Fruit fly (Drosophila melanogaster) whole organism, embryonic: ENCODE results near the gene meigo.
A peak's percentile ranks its signal among the peaks of the same experiment; 100 is the strongest.

Source experiments
- BEAF-32 ChIP-seq: fragments of 200-800 bp; sonication (Bioruptor generic); optimal IDR thresholded peaks from 3 replicates; lab custom pipeline; 2017; ENCODE audit warnings: missing biosample characterization, missing genetic modification characterization, mild to moderate bottlenecking, moderate library complexity, missing genetic modification reagents
- CG10431 ChIP-seq: fragments of 200-800 bp; sonication (Bioruptor generic); optimal IDR thresholded peaks from 3 replicates; lab custom pipeline; 2018; ENCODE audit warnings: missing biosample characterization, mild to moderate bottlenecking, missing genetic modification characterization
- CG11085 ChIP-seq: fragments of 200-800 bp; sonication (Bioruptor generic); IDR thresholded peaks from 2 replicates; pipeline ENCODE4 v1.3.6; 2022; ENCODE audit warnings: missing biosample characterization, missing genetic modification characterization
- CG12236 ChIP-seq: fragments of 200-800 bp; sonication (Bioruptor generic); optimal IDR thresholded peaks from 2 replicates; lab custom pipeline; 2016; ENCODE audit warnings: missing biosample characterization, missing genetic modification characterization
- CG12391 ChIP-seq: fragments of 200-800 bp; sonication (Bioruptor generic); optimal IDR thresholded peaks from 3 replicates; lab custom pipeline; 2018; ENCODE audit warnings: missing biosample characterization, mild to moderate bottlenecking, missing genetic modification characterization, moderate library complexity
- CG13424 ChIP-seq: fragments of 200-800 bp; sonication (Bioruptor generic); optimal IDR thresholded peaks from 2 replicates; lab custom pipeline; 2019; ENCODE audit warnings: missing biosample characterization, mild to moderate bottlenecking, missing genetic modification characterization, moderate library complexity
- CG16863 ChIP-seq: fragments of 200-800 bp; sonication (Bioruptor generic); optimal IDR thresholded peaks from 3 replicates; lab custom pipeline; 2016; ENCODE audit warnings: missing biosample characterization, missing genetic modification characterization
- CG17361 ChIP-seq: fragments of 200-800 bp; sonication (Bioruptor generic); IDR thresholded peaks from 3 replicates; pipeline ENCODE4 v1.3.6; 2022; ENCODE audit warnings: missing biosample characterization, missing genetic modification characterization
- CG17385 ChIP-seq: fragments of 200-800 bp; sonication (Bioruptor generic); optimal IDR thresholded peaks from 3 replicates; lab custom pipeline; 2018; ENCODE audit warnings: missing biosample characterization, mild to moderate bottlenecking, missing genetic modification characterization
- CG4360 ChIP-seq: fragments of 200-800 bp; sonication (Bioruptor generic); IDR thresholded peaks from 2 replicates; pipeline ENCODE4 v1.3.6; 2022; ENCODE audit warnings: missing biosample characterization, missing genetic modification characterization
- CG4404 ChIP-seq: fragments of 200-800 bp; sonication (Bioruptor generic); IDR thresholded peaks from 2 replicates; pipeline ENCODE4 v1.3.6; 2022; ENCODE audit warnings: missing biosample characterization, missing genetic modification characterization
- CG4707 ChIP-seq: fragments of 200-800 bp; sonication (Bioruptor generic); optimal IDR thresholded peaks from 2 replicates; lab custom pipeline; 2018; ENCODE audit warnings: missing biosample characterization, mild to moderate bottlenecking, missing genetic modification characterization, moderate library complexity
- CG4820 ChIP-seq: fragments of 200-800 bp; sonication (Bioruptor generic); optimal IDR thresholded peaks from 3 replicates; lab custom pipeline; 2016; ENCODE audit warnings: missing biosample characterization, missing genetic modification characterization
- CG5180 ChIP-seq: fragments of 200-800 bp; sonication (Bioruptor generic); optimal IDR thresholded peaks from 3 replicates; lab custom pipeline; 2017; ENCODE audit warnings: missing biosample characterization, missing genetic modification characterization, mild to moderate bottlenecking, moderate library complexity, missing genetic modification reagents
- CG6791 ChIP-seq: fragments of 200-800 bp; sonication (Bioruptor generic); IDR thresholded peaks from 3 replicates; pipeline ENCODE4 v1.3.6; 2022; ENCODE audit warnings: missing biosample characterization, missing genetic modification characterization; ENCODE audit not compliant: partially characterized antibody
- CG8281 ChIP-seq: fragments of 200-800 bp; sonication (Bioruptor generic); optimal IDR thresholded peaks from 2 replicates; lab custom pipeline; 2018; ENCODE audit warnings: missing biosample characterization, mild to moderate bottlenecking, missing genetic modification characterization, moderate library complexity
- CG9215 ChIP-seq: fragments of 200-800 bp; sonication (Bioruptor generic); IDR thresholded peaks from 2 replicates; pipeline ENCODE4 v1.3.6; 2022; ENCODE audit warnings: missing biosample characterization, missing genetic modification characterization
- CG9797 ChIP-seq: fragments of 200-800 bp; sonication (Bioruptor generic); optimal IDR thresholded peaks from 3 replicates; lab custom pipeline; 2018; ENCODE audit warnings: missing biosample characterization, mild to moderate bottlenecking, missing genetic modification characterization
- CoRest ChIP-seq: fragments of 200-800 bp; sonication (Bioruptor generic); optimal IDR thresholded peaks from 3 replicates; lab custom pipeline; 2018; ENCODE audit warnings: missing biosample characterization, mild to moderate bottlenecking, missing genetic modification characterization, moderate library complexity
- Doc2 ChIP-seq: fragments of 200-800 bp; sonication (Bioruptor generic); IDR thresholded peaks from 2 replicates; pipeline ENCODE4 v1.3.6; 2022; ENCODE audit warnings: missing biosample characterization, missing genetic modification characterization
- Drgx ChIP-seq: fragments of 200-800 bp; sonication (Bioruptor generic); IDR thresholded peaks from 2 replicates; pipeline ENCODE4 v1.3.6; 2022; ENCODE audit warnings: missing biosample characterization, missing genetic modification characterization
- E2f1 ChIP-seq: fragments of 200-800 bp; sonication (Bioruptor generic); IDR thresholded peaks from 2 replicates; pipeline ENCODE4 v1.3.6; 2022; ENCODE audit warnings: missing biosample characterization, missing genetic modification characterization
- H2.0 ChIP-seq: fragments of 200-800 bp; sonication (Bioruptor generic); IDR thresholded peaks from 2 replicates; pipeline ENCODE4 v1.3.6; 2022; ENCODE audit warnings: missing biosample characterization, missing genetic modification characterization
- HLH3B ChIP-seq: fragments of 200-800 bp; sonication (Bioruptor generic); IDR thresholded peaks from 2 replicates; pipeline ENCODE4 v1.3.6; 2022; ENCODE audit warnings: missing biosample characterization, missing genetic modification characterization
- HLH4C ChIP-seq: fragments of 200-800 bp; sonication (Bioruptor generic); IDR thresholded peaks from 3 replicates; pipeline ENCODE4 v1.3.6; 2022; ENCODE audit warnings: missing biosample characterization, missing genetic modification characterization; ENCODE audit not compliant: partially characterized antibody
- HmgD ChIP-seq: fragments of 200-800 bp; sonication (Bioruptor generic); optimal IDR thresholded peaks from 3 replicates; lab custom pipeline; 2016; ENCODE audit warnings: missing biosample characterization, missing genetic modification characterization
- Nf-YC ChIP-seq: fragments of 200-800 bp; optimal IDR thresholded peaks from 3 replicates; lab custom pipeline; 2019; ENCODE audit warnings: missing biosample characterization, mild to moderate bottlenecking, missing genetic modification characterization, moderate library complexity
- Opbp ChIP-seq: fragments of 200-800 bp; sonication (Bioruptor generic); IDR thresholded peaks from 3 replicates; pipeline ENCODE4 v1.3.6; 2022; ENCODE audit warnings: missing biosample characterization, missing genetic modification characterization; ENCODE audit not compliant: partially characterized antibody
- Xbp1 ChIP-seq: fragments of 200-800 bp; sonication (Bioruptor generic); optimal IDR thresholded peaks from 3 replicates; lab custom pipeline; 2016; ENCODE audit warnings: missing biosample characterization, mild to moderate bottlenecking, missing genetic modification characterization
- bigmax ChIP-seq: fragments of 200-800 bp; sonication (Bioruptor generic); optimal IDR thresholded peaks from 2 replicates; lab custom pipeline; 2018; ENCODE audit warnings: missing biosample characterization, mild to moderate bottlenecking, missing genetic modification characterization
- chinmo ChIP-seq: fragments of 200-800 bp; sonication (Bioruptor generic); IDR thresholded peaks from 4 replicates; pipeline ENCODE4 v1.3.6; 2022; ENCODE audit warnings: missing biosample characterization, missing genetic modification characterization; ENCODE audit not compliant: partially characterized antibody
- en ChIP-seq: fragments of 200-800 bp; sonication (Bioruptor generic); optimal IDR thresholded peaks from 2 replicates; lab custom pipeline; 2016; ENCODE audit warnings: missing biosample characterization, missing genetic modification characterization
- ewg ChIP-seq: fragments of 200-800 bp; sonication (Bioruptor generic); optimal IDR thresholded peaks from 3 replicates; lab custom pipeline; 2017; ENCODE audit warnings: mild to moderate bottlenecking, missing biosample characterization, missing genetic modification reagents, missing genetic modification characterization
- fd3F ChIP-seq: fragments of 200-800 bp; sonication (Bioruptor generic); optimal IDR thresholded peaks from 2 replicates; lab custom pipeline; 2018; ENCODE audit warnings: missing biosample characterization, mild to moderate bottlenecking, missing genetic modification characterization, moderate library complexity
- gcm ChIP-seq: fragments of 200-800 bp; sonication (Bioruptor generic); optimal IDR thresholded peaks from 2 replicates; lab custom pipeline; 2019; ENCODE audit warnings: missing biosample characterization, mild to moderate bottlenecking, missing genetic modification characterization, moderate library complexity
- hb ChIP-seq: fragments of 200-800 bp; sonication (Bioruptor generic); IDR thresholded peaks from 3 replicates; pipeline ENCODE4 v1.3.6; 2022; ENCODE audit warnings: missing biosample characterization, missing genetic modification characterization; ENCODE audit not compliant: partially characterized antibody
- her ChIP-seq: fragments of 200-800 bp; sonication (Bioruptor generic); optimal IDR thresholded peaks from 2 replicates; lab custom pipeline; 2016; ENCODE audit warnings: missing biosample characterization, missing genetic modification characterization
- lilli ChIP-seq: fragments of 200-800 bp; sonication (Bioruptor generic); optimal IDR thresholded peaks from 3 replicates; lab custom pipeline; 2016; ENCODE audit warnings: missing biosample characterization, missing genetic modification characterization
- mirr ChIP-seq: fragments of 200-800 bp; sonication (Bioruptor generic); optimal IDR thresholded peaks from 3 replicates; lab custom pipeline; 2018; ENCODE audit warnings: missing biosample characterization, mild to moderate bottlenecking, missing genetic modification characterization
- pb ChIP-seq: fragments of 200-800 bp; sonication (Bioruptor generic); optimal IDR thresholded peaks from 3 replicates; lab custom pipeline; 2016; ENCODE audit warnings: missing biosample characterization, missing genetic modification characterization
- sd ChIP-seq: fragments of 200-800 bp; sonication (Bioruptor generic); optimal IDR thresholded peaks from 3 replicates; lab custom pipeline; 2018; ENCODE audit warnings: missing biosample characterization, mild to moderate bottlenecking, missing genetic modification characterization, moderate library complexity
- seq ChIP-seq: fragments of 200-800 bp; sonication (Bioruptor generic); IDR thresholded peaks from 2 replicates; pipeline ENCODE4 v1.3.6; 2022; ENCODE audit warnings: missing biosample characterization, missing genetic modification characterization
- sna ChIP-seq: fragments of 200-800 bp; sonication (Bioruptor generic); IDR thresholded peaks from 2 replicates; pipeline ENCODE4 v1.3.6; 2022; ENCODE audit warnings: missing biosample characterization, missing genetic modification characterization; ENCODE audit not compliant: partially characterized antibody
- sqz ChIP-seq: fragments of 200-800 bp; sonication (Bioruptor generic); optimal IDR thresholded peaks from 3 replicates; lab custom pipeline; 2018; ENCODE audit warnings: missing biosample characterization, mild to moderate bottlenecking, missing genetic modification characterization
- sug ChIP-seq: fragments of 200-800 bp; optimal IDR thresholded peaks from 2 replicates; lab custom pipeline; 2019; ENCODE audit warnings: missing biosample characterization, mild to moderate bottlenecking, missing genetic modification characterization, moderate library complexity
- trh ChIP-seq: fragments of 200-800 bp; sonication (Bioruptor generic); optimal IDR thresholded peaks from 2 replicates; lab custom pipeline; 2016; ENCODE audit warnings: missing biosample characterization, missing genetic modification characterization
- tx ChIP-seq: fragments of 200-800 bp; sonication (Bioruptor generic); optimal IDR thresholded peaks from 2 replicates; lab custom pipeline; 2016; ENCODE audit warnings: missing biosample characterization, missing genetic modification characterization
- zen ChIP-seq: fragments of 200-800 bp; sonication (Bioruptor generic); optimal IDR thresholded peaks from 3 replicates; lab custom pipeline; 2018; ENCODE audit warnings: missing biosample characterization, mild to moderate bottlenecking, missing genetic modification characterization, moderate library complexity

The meigo gene

DNA sequence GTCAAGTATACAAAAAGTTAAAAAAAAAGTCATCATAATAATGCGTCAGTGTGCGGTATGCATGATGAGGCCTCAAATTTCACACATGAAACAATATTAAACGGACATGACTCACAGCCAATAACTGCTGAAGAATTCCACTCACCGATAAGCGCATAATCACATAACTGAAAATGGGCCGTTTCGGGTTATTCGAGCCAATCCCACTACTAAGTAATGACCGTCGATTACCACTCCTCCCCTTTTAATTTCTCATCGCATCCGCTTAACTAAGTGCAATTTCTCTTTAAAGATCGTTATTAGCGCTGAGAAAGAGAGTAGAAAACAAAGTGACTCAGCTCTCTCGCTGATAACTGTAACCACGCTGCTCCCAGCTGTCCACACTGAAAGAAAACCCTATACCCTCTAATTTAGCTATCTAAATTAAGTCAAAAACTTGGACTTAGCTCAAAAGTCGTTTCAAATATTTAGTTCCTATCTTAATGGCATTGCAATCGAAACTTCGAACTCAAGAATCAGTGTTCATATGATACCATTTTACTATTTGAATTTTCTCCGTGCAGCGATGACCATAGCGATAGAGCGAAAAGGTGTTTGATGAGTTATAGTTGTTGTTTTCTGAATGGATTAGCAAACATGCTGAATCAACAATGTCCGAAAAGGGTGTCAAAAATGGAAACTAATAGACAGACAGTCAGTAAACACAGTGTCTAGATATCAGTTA, 25.2 kb upstream of the meigo start (continued):
- TF ChIP-seq CG5180 (GFP tag; lab: Kevin White, UChicago): peak; percentile 40
- TF ChIP-seq H2.0 (GFP tag; lab: Robert Waterston, UW): peak; percentile 83
- no peak for TF ChIP-seq CG9797
- peak; percentile 87 for TF ChIP-seq HLH3B (GFP tag; lab: Robert Waterston, UW)
- TF ChIP-seq CG12236 (GFP tag; lab: Kevin White, UChicago): peak; percentile 88
- peak; percentile 61 for TF ChIP-seq sug (tag; lab: Kevin White, UChicago)
- TF ChIP-seq tx (GFP tag; lab: Kevin White, UChicago): peak; percentile 85
- peak; percentile 76 for TF ChIP-seq E2f1 (GFP tag; lab: Robert Waterston, UW)
- TF ChIP-seq CG17361 (GFP tag; lab: Robert Waterston, UW): peak; percentile 88
- TF ChIP-seq CoRest (tag; lab: Kevin White, UChicago): peak; percentile 87
- TF ChIP-seq CG11085 (GFP tag; lab: Robert Waterston, UW): peak; percentile 57; the same call in 1 of the 2 replicates
- peak; percentile 27 for TF ChIP-seq bigmax (GFP tag; lab: Kevin White, UChicago)
- TF ChIP-seq CG4404: peak; percentile 61
- TF ChIP-seq hb: no peak
- peak; percentile 86 for TF ChIP-seq gcm (GFP tag; lab: Kevin White, UChicago)
- peak; percentile 68 for TF ChIP-seq trh (GFP tag; lab: Kevin White, UChicago)
- TF ChIP-seq Nf-YC (tag; lab: Kevin White, UChicago): peak; percentile 86
- peak; percentile 87 for TF ChIP-seq CG16863 (GFP tag; lab: Kevin White, UChicago)
- TF ChIP-seq sqz (GFP tag; lab: Kevin White, UChicago): no peak
- peak; percentile 61 for TF ChIP-seq CG9215 (GFP tag; lab: Robert Waterston, UW)
- no peak for TF ChIP-seq BEAF-32 (GFP tag; lab: Kevin White, UChicago)
- TF ChIP-seq Doc2 (GFP tag; lab: Robert Waterston, UW): no peak
- TF ChIP-seq lilli (GFP tag; lab: Kevin White, UChicago): peak; percentile 91
- peak; percentile 91 for TF ChIP-seq CG12391 (tag; lab: Kevin White, UChicago)
- peak; percentile 84 for TF ChIP-seq CG4707 (GFP tag; lab: Kevin White, UChicago)
- TF ChIP-seq her: peak; percentile 90
- TF ChIP-seq HmgD: peak; percentile 90
- TF ChIP-seq ewg (GFP tag; lab: Kevin White, UChicago): peak; percentile 79
- no peak for TF ChIP-seq chinmo
- peak; percentile 26 for TF ChIP-seq CG10431
- peak; percentile 80 for TF ChIP-seq seq (GFP tag; lab: Robert Waterston, UW)
- peak; percentile 69 for TF ChIP-seq CG8281 (tag; lab: Kevin White, UChicago)
- TF ChIP-seq pb (GFP tag; lab: Kevin White, UChicago): peak; percentile 88
- peak; percentile 51 for TF ChIP-seq CG4360 (GFP tag; lab: Robert Waterston, UW)
- peak; percentile 92 for TF ChIP-seq Xbp1 (GFP tag; lab: Kevin White, UChicago)
- TF ChIP-seq mirr (GFP tag; lab: Kevin White, UChicago): no peak
- peak; percentile 77 for TF ChIP-seq fd3F (GFP tag; lab: Kevin White, UChicago)
- no peak for TF ChIP-seq sna (GFP tag; lab: Robert Waterston, UW)
- TF ChIP-seq en (GFP tag; lab: Kevin White, UChicago): peak; percentile 79
- TF ChIP-seq Opbp (GFP tag; lab: Robert Waterston, UW): no peak
- TF ChIP-seq CG13424 (tag; lab: Kevin White, UChicago): peak; percentile 87
- peak; percentile 87 for TF ChIP-seq zen (tag; lab: Kevin White, UChicago)
- TF ChIP-seq CG4820 (GFP tag; lab: Kevin White, UChicago): peak; percentile 81
- peak; percentile 83 for TF ChIP-seq CG17385 (GFP tag; lab: Kevin White, UChicago)
- TF ChIP-seq Drgx (GFP tag; lab: Robert Waterston, UW): peak; percentile 85
- TF ChIP-seq CG6791 (GFP tag; lab: Robert Waterston, UW): no peak
- TF ChIP-seq HLH4C (GFP tag; lab: Robert Waterston, UW): no peak
- peak; percentile 81 for TF ChIP-seq sd (tag; lab: Kevin White, UChicago)
